Worm (Caenorhabditis elegans) whole organism, L4 larva: Measurements from ENCODE around the gene hpo-28.

Source experiments
- madf-9 ChIP-seq: fragments of 200-800 bp; sonication (Bioruptor generic); conservative IDR thresholded peaks from 2 replicates; pipeline ENCODE4 v1.3.6; 2022; ENCODE audit warnings: missing genetic modification reagents, missing genetic modification characterization, missing compliant biosample characterization
- pha-4 ChIP-seq, 2 experiments: fragments of 150-350 bp in 1 of 2; fragments of 200-800 bp in 1 of 2; sonication (Bioruptor generic) in 1 of 2; IDR thresholded peaks in 1 of 2; optimal IDR thresholded peaks in 1 of 2; 2 replicates each; pipeline versions ENCODE4 v1.3.6 to Lab custom; 2014 to 2022; ENCODE audit warnings: missing genetic modification characterization in 2 of 2, missing genetic modification reagents in 2 of 2, missing biosample characterization in 1 of 2, missing compliant biosample characterization in 1 of 2
- ztf-11 ChIP-seq: fragments of 150-350 bp; optimal IDR thresholded peaks from 2 replicates; lab custom pipeline; 2014; ENCODE audit warnings: missing biosample characterization, missing genetic modification characterization

- no peak for TF ChIP-seq ztf-11 (tag; lab: Kevin White, UChicago)
- TF ChIP-seq pha-4 (GFP tag; IDR thresholded peaks at IDR 0.05; lab: Robert Waterston, UW), result no peak
- peak; percentile 73 for TF ChIP-seq pha-4 (tag; optimal IDR thresholded peaks at IDR 0.05; lab: Kevin White, UChicago)
- no peak for TF ChIP-seq madf-9 (GFP tag; lab: Robert Waterston, UW)
Observed at ce11 chrIII:5688246-5688645, 20.9 kb downstream of the hpo-28 start.
